Worm (Caenorhabditis elegans) whole organism, L4 larva: ENCODE results near the gene F44E7.9.

Source experiments
- D1046.2 ChIP-seq: fragments of 200-800 bp; sonication (Bioruptor generic); IDR thresholded peaks from 2 replicates; pipeline ENCODE4 v1.3.6; 2022; ENCODE audit warnings: missing genetic modification characterization, missing compliant biosample characterization
- Y75B8A.6 ChIP-seq: fragments of 200-800 bp; sonication (Bioruptor generic); IDR thresholded peaks from 2 replicates; pipeline ENCODE4 v1.3.6; 2022; ENCODE audit warnings: missing genetic modification reagents, missing genetic modification characterization, missing compliant biosample characterization
- ZK337.2 ChIP-seq: fragments of 200-800 bp; sonication (Bioruptor generic); IDR thresholded peaks from 2 replicates; pipeline ENCODE4 v1.3.6; 2022; ENCODE audit warnings: missing genetic modification reagents, missing genetic modification characterization, missing compliant biosample characterization
- ceh-32 ChIP-seq: sonication (generic microtip); optimal IDR thresholded peaks from 2 replicates; lab custom pipeline; 2016; ENCODE audit warnings: mild to moderate bottlenecking, missing genetic modification characterization, missing compliant biosample characterization; ENCODE audit not compliant: poor library complexity
- ceh-82 ChIP-seq: sonication (generic microtip); optimal IDR thresholded peaks from 2 replicates; lab custom pipeline; 2017; ENCODE audit warnings: missing biosample characterization, missing genetic modification characterization
- ctbp-1 ChIP-seq: fragments of 200-800 bp; sonication (Bioruptor generic); IDR thresholded peaks from 2 replicates; pipeline ENCODE4 v1.3.6; 2022; ENCODE audit warnings: missing genetic modification reagents, missing genetic modification characterization, missing compliant biosample characterization
- daf-19 ChIP-seq: fragments of 200-800 bp; sonication (Bioruptor generic); conservative IDR thresholded peaks from 2 replicates; pipeline ENCODE4 v1.3.6; 2022; ENCODE audit warnings: missing genetic modification characterization, missing compliant biosample characterization
- dmd-6 ChIP-seq: fragments of 200-800 bp; sonication (Bioruptor generic); IDR thresholded peaks from 2 replicates; pipeline ENCODE4 v1.3.6; 2022; ENCODE audit warnings: missing genetic modification reagents, missing genetic modification characterization, missing compliant biosample characterization
- dve-1 ChIP-seq: sonication (generic microtip); optimal IDR thresholded peaks from 2 replicates; lab custom pipeline; 2017; ENCODE audit warnings: antibody characterized with exemption, mild to moderate bottlenecking, missing genetic modification characterization, missing compliant biosample characterization; ENCODE audit not compliant: insufficient read depth
- egl-43 ChIP-seq: fragments of 200-800 bp; sonication (Bioruptor generic); IDR thresholded peaks from 2 replicates; pipeline ENCODE4 v1.3.6; 2022; ENCODE audit warnings: missing genetic modification reagents, missing genetic modification characterization, missing compliant biosample characterization
- hlh-11 ChIP-seq: fragments of 200-800 bp; sonication (Bioruptor generic); optimal IDR thresholded peaks from 2 replicates; lab custom pipeline; 2018; ENCODE audit warnings: mild to moderate bottlenecking, missing genetic modification characterization, missing compliant biosample characterization
- hlh-30 ChIP-seq: sonication (generic microtip); optimal IDR thresholded peaks from 2 replicates; lab custom pipeline; 2017; ENCODE audit warnings: antibody characterized with exemption, mild to moderate bottlenecking, missing genetic modification characterization, missing compliant biosample characterization; ENCODE audit not compliant: insufficient read depth
- lin-29 ChIP-seq: fragments of 200-800 bp; sonication (Bioruptor generic); IDR thresholded peaks from 2 replicates; pipeline ENCODE4 v1.3.6; 2022; ENCODE audit warnings: missing genetic modification reagents, missing genetic modification characterization, missing compliant biosample characterization
- madf-5 ChIP-seq, 2 experiments: fragments of 200-800 bp; sonication (Bioruptor generic); IDR thresholded peaks; 2 replicates each; pipeline ENCODE4 v1.3.6; 2022; ENCODE audit warnings: missing compliant biosample characterization in 2 of 2, missing genetic modification characterization in 2 of 2
- madf-9 ChIP-seq: fragments of 200-800 bp; sonication (Bioruptor generic); conservative IDR thresholded peaks from 2 replicates; pipeline ENCODE4 v1.3.6; 2022; ENCODE audit warnings: missing genetic modification reagents, missing genetic modification characterization, missing compliant biosample characterization
- mes-2 ChIP-seq: sonication (generic microtip); optimal IDR thresholded peaks from 2 replicates; lab custom pipeline; 2016; ENCODE audit warnings: missing genotype, mild to moderate bottlenecking, missing genetic modification characterization, missing compliant biosample characterization; ENCODE audit not compliant: poor library complexity, severe bottlenecking
- nhr-102 ChIP-seq: sonication (generic microtip); optimal IDR thresholded peaks from 2 replicates; lab custom pipeline; 2016; ENCODE audit warnings: mild to moderate bottlenecking, missing genetic modification characterization, moderate library complexity, missing compliant biosample characterization
- nhr-11 ChIP-seq: fragments of 150-350 bp; optimal IDR thresholded peaks from 2 replicates; lab custom pipeline; 2014; ENCODE audit warnings: missing biosample characterization, missing genetic modification characterization
- nhr-28 ChIP-seq: fragments of 150-350 bp; optimal IDR thresholded peaks from 2 replicates; lab custom pipeline; 2014; ENCODE audit warnings: missing biosample characterization, missing genetic modification characterization
- nhr-42 ChIP-seq: fragments of 200-800 bp; sonication (Bioruptor generic); IDR thresholded peaks from 2 replicates; pipeline ENCODE4 v1.3.6; 2022; ENCODE audit warnings: missing genetic modification characterization, missing compliant biosample characterization
- pqm-1 ChIP-seq: sonication (generic microtip); optimal IDR thresholded peaks from 2 replicates; lab custom pipeline; 2017; ENCODE audit warnings: missing biosample characterization, missing genetic modification characterization
- saeg-2 ChIP-seq: fragments of 200-800 bp; sonication (Bioruptor generic); IDR thresholded peaks from 2 replicates; pipeline ENCODE4 v1.3.6; 2022; ENCODE audit warnings: missing genetic modification reagents, missing genetic modification characterization, missing compliant biosample characterization
- set-16 ChIP-seq: fragments of 200-800 bp; sonication (Bioruptor generic); IDR thresholded peaks from 2 replicates; pipeline ENCODE4 v1.3.6; 2022; ENCODE audit warnings: missing genetic modification reagents, missing genetic modification characterization, missing compliant biosample characterization
- snpc-1.2 ChIP-seq: fragments of 200-800 bp; sonication (Bioruptor generic); IDR thresholded peaks from 2 replicates; pipeline ENCODE4 v1.3.6; 2022; ENCODE audit warnings: missing genetic modification reagents, missing genetic modification characterization, missing compliant biosample characterization
- spr-3 ChIP-seq: fragments of 200-800 bp; sonication (Bioruptor generic); optimal IDR thresholded peaks from 2 replicates; lab custom pipeline; 2018; ENCODE audit warnings: mild to moderate bottlenecking, missing genetic modification characterization, missing compliant biosample characterization
- tag-97 ChIP-seq: fragments of 200-800 bp; sonication (Bioruptor generic); IDR thresholded peaks from 2 replicates; pipeline ENCODE4 v1.3.6; 2022; ENCODE audit warnings: missing genetic modification characterization, missing compliant biosample characterization
- unc-39 ChIP-seq: sonication (generic microtip); optimal IDR thresholded peaks from 2 replicates; lab custom pipeline; 2017; ENCODE audit warnings: missing biosample characterization, missing genetic modification characterization
- unc-62 ChIP-seq, 3 experiments: fragments of 150-350 bp in 1 of 3; sonication (generic microtip); optimal IDR thresholded peaks in 2 of 3; peaks in 1 of 3; 1 replicate in 1 of 3; 2 replicates in 2 of 3; lab custom pipeline; 2014 to 2017; ENCODE audit warnings: missing biosample characterization in 3 of 3, missing genetic modification characterization in 3 of 3, missing genetic modification reagents in 3 of 3, missing genotype in 1 of 3
- zag-1 ChIP-seq: fragments of 150-350 bp; optimal IDR thresholded peaks from 2 replicates; lab custom pipeline; 2014; ENCODE audit warnings: missing biosample characterization, missing genetic modification characterization
- zip-11 ChIP-seq: fragments of 200-800 bp; sonication (Bioruptor generic); IDR thresholded peaks from 2 replicates; pipeline ENCODE4 v1.3.6; 2022; ENCODE audit warnings: missing genetic modification characterization, missing compliant biosample characterization
- zip-2 ChIP-seq: fragments of 150-350 bp; optimal IDR thresholded peaks from 2 replicates; lab custom pipeline; 2014; ENCODE audit warnings: missing biosample characterization, missing genetic modification characterization

Gene F44E7.9

DNA sequence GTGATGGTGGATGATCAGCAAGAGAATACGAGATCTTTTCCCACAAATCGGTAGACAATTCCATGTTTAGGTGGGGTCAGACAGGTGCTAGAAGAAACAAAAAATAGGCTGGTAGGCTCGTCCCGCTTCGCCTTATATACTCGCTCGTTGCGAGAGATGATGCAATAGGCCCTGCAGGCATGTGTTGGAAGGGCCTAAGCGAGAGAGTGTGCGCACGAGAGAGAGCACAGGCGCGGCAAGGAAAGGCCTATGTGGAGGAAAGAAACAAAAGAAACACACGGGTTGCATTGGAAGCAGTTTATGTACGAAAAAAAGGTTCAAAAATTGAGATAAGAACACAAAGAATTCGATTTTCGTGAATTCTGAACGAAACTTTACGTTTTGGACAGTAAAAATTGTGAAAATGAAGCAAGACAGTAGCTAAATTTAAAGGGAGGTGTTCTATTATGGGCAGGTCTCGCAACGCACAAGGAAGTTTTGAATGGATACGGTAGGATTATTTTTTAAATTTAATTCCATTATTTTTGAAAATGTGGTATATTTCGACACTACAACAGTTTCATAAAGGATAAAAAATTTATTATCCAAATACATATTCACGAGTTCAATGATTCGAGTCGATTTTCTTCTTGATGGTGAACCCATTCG, 10.2 kb upstream of the F44E7.9 start, which contains the start of gene F44E7.5 (continued):
- TF ChIP-seq mes-2 (tag; lab: Kevin White, UChicago) (peak; percentile 76), Y75B8A.6 (GFP tag; lab: Robert Waterston, UW) (no peak)

DNA sequence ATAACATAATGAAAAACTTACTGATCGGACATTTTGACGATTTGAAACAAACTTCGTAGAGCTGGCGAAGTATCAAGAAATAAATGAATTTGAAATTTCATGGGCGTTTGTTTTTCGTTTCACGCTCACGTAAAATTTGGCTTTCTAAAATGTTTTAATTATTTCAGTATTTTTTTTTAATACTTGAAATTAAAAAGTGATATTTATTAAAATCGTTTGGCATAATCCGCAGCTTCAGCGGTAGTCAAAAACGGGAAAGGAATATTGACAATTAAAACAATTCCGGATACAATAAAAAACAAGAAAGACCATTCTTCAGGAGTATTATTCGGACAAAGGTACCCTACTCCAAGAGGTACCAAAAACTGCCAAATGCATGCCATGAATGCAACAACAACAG, 8.3 kb upstream of the F44E7.9 start, which contains the start of gene fbxa-183:
Gene fbxa-183 (minus strand): TSS at position 101 of the 400 bp plus-strand sequence.
- TF ChIP-seq unc-39 (tag; lab: Kevin White, UChicago) (no peak), unc-62 (GFP tag; optimal IDR thresholded peaks at IDR 0.05 in 1 of 2; lab: Kevin White, UChicago) (peak in 1 of 2 experiments; percentile 41), unc-62 (tag; optimal IDR thresholded peaks at IDR 0.05; lab: Kevin White, UChicago) (no peak)

DNA sequence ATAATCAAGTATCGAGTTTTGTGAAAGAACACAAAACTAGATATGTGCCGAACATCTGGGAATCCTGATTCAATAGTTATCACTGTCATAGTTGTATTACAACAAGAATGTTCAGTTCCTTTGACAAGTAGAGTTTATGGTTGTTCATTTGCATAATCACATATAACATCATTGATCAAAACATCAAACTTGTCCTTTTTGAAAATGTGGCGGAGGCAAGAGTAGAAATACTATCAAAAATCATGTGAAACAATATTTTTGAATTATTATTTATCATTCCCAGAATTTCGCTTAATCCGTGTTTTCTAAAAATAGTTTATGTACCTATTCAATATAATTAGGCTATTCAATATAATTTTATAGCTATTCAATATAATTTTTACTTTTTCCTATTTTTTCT, 5.7 kb upstream of the F44E7.9 start, which contains the start of gene F44E7.7:
Gene F44E7.7 (minus strand): TSS at position 101 of the 400 bp plus-strand sequence.
- no peak for TF ChIP-seq dve-1 (tag; lab: Kevin White, UChicago)
- no peak for TF ChIP-seq lin-29
- no peak for TF ChIP-seq nhr-11 (tag; lab: Kevin White, UChicago)
- no peak for TF ChIP-seq snpc-1.2 (GFP tag; lab: Robert Waterston, UW)
- no peak for TF ChIP-seq saeg-2 (GFP tag; lab: Robert Waterston, UW)
- no peak for TF ChIP-seq nhr-28 (tag; lab: Kevin White, UChicago)
- TF ChIP-seq zag-1 (tag; lab: Kevin White, UChicago): no peak
- no peak for TF ChIP-seq daf-19 (GFP tag; lab: Robert Waterston, UW)
- no peak for TF ChIP-seq ceh-32 (tag; lab: Kevin White, UChicago)
- TF ChIP-seq ctbp-1: no peak
- TF ChIP-seq hlh-30 (tag; lab: Kevin White, UChicago): no peak
- TF ChIP-seq ZK337.2 (GFP tag; lab: Robert Waterston, UW): no peak
- TF ChIP-seq nhr-42 (GFP tag; lab: Robert Waterston, UW): no peak
- no peak for TF ChIP-seq zip-2 (tag; lab: Kevin White, UChicago)
- no peak for TF ChIP-seq tag-97 (GFP tag; lab: Robert Waterston, UW)

DNA sequence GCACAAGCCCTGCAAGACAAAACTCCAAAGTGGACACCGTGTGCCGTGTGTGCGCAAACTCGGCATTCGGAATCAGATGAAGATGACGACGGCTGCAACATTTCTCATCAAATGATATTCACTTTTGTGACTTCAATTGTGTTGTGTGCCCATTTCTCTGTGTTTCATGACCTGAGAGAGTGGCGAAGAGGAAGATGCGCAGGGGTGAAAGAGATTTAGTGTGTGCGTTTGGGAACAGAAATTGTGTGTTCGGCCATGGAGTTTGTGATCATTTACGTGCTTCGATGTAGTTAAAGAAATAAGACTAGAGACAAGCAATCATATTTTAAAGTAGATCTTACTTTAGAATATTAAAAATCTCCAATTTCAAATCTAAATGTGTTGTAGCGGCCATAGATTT, 2.4 kb upstream of the F44E7.9 start:
- peak; percentile 99 for TF ChIP-seq nhr-28 (tag; lab: Kevin White, UChicago)
- TF ChIP-seq egl-43 (GFP tag; lab: Robert Waterston, UW): peak; percentile 19; the same call in 1 of the 2 replicates
- TF ChIP-seq set-16 (GFP tag; lab: Robert Waterston, UW): no peak
- peak; percentile 5 for TF ChIP-seq dve-1 (tag; lab: Kevin White, UChicago)
- TF ChIP-seq lin-29: no peak
- peak; percentile 38 for TF ChIP-seq pqm-1
- TF ChIP-seq hlh-11 (tag; lab: Kevin White, UChicago): peak; percentile 10
- peak; percentile 18; the same call in 1 of the 2 replicates for TF ChIP-seq dmd-6 (GFP tag; lab: Robert Waterston, UW)
- peak; percentile 13 for TF ChIP-seq nhr-102 (tag; lab: Kevin White, UChicago)

DNA sequence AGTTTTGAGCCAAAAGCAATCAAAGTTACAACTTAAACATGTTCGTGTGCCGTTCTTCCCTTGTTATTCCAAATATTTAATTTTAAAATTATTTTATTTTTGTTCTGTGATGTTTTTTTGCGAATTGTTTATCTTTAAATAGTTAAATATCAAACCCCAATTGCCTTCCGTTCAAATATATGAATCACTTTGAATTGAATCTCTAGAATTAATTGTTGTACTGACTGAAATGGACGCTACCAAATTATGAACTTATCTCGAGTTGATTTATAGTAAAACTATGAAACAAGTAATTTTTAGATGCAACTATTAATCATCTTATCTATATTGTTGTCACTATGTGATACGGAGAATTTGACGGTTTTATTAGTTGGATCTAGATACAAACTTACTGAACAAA, 1.0 kb downstream of the F44E7.9 start, which contains the start of gene ZC250.2:
Gene ZC250.2 (plus strand): TSS at position 301 of the 400 bp plus-strand sequence.
- no peak for TF ChIP-seq nhr-11 (tag; lab: Kevin White, UChicago)
- no peak for TF ChIP-seq madf-9 (GFP tag; lab: Robert Waterston, UW)
- TF ChIP-seq D1046.2: no peak
- TF ChIP-seq tag-97 (GFP tag; lab: Robert Waterston, UW): no peak
- no peak for TF ChIP-seq madf-5 (GFP tag; IDR thresholded peaks at IDR 0.05; lab: Robert Waterston, UW)
- TF ChIP-seq spr-3 (GFP tag; lab: Kevin White, UChicago): no peak
- TF ChIP-seq ceh-82 (tag; lab: Kevin White, UChicago): no peak
- no peak for TF ChIP-seq zip-11 (GFP tag; lab: Robert Waterston, UW)
